Fruit fly (Drosophila melanogaster) whole organism, embryonic: ENCODE data around the gene stwl.

Source experiments
- C15 ChIP-seq: fragments of 200-800 bp; sonication (Bioruptor generic); IDR thresholded peaks from 3 replicates; pipeline ENCODE4 v1.3.6; 2022; ENCODE audit warnings: missing biosample characterization, missing genetic modification characterization
- CG12104 ChIP-seq: fragments of 200-800 bp; sonication (Bioruptor generic); optimal IDR thresholded peaks from 3 replicates; lab custom pipeline; 2016; ENCODE audit warnings: missing biosample characterization, missing genetic modification characterization
- CG12236 ChIP-seq: fragments of 200-800 bp; sonication (Bioruptor generic); optimal IDR thresholded peaks from 2 replicates; lab custom pipeline; 2016; ENCODE audit warnings: missing biosample characterization, missing genetic modification characterization
- CG15514 ChIP-seq: fragments of 200-800 bp; sonication (Bioruptor generic); optimal IDR thresholded peaks from 3 replicates; lab custom pipeline; 2017; ENCODE audit warnings: missing biosample characterization, missing genetic modification characterization, mild to moderate bottlenecking, moderate library complexity, missing genetic modification reagents
- CG1647 ChIP-seq: fragments of 200-800 bp; sonication (Bioruptor generic); optimal IDR thresholded peaks from 3 replicates; lab custom pipeline; 2016; ENCODE audit warnings: missing biosample characterization, missing genetic modification characterization
- CG17328 ChIP-seq: fragments of 200-800 bp; sonication (Bioruptor generic); IDR thresholded peaks from 2 replicates; pipeline ENCODE4 v1.3.6; 2022; ENCODE audit warnings: missing biosample characterization, missing genetic modification characterization
- CG1832 ChIP-seq: fragments of 200-800 bp; sonication (Bioruptor generic); optimal IDR thresholded peaks from 2 replicates; lab custom pipeline; 2017; ENCODE audit warnings: missing biosample characterization, mild to moderate bottlenecking, missing genetic modification characterization, inconsistent platforms
- CG18764 ChIP-seq: fragments of 200-800 bp; sonication (Bioruptor generic); optimal IDR thresholded peaks from 3 replicates; lab custom pipeline; 2016; ENCODE audit warnings: missing biosample characterization, missing genetic modification characterization
- CG30020 ChIP-seq: fragments of 200-800 bp; optimal IDR thresholded peaks from 2 replicates; lab custom pipeline; 2019; ENCODE audit warnings: missing biosample characterization, mild to moderate bottlenecking, missing genetic modification characterization, moderate library complexity
- CG31224 ChIP-seq: fragments of 200-800 bp; sonication (Bioruptor generic); IDR thresholded peaks from 2 replicates; pipeline ENCODE4 v1.3.6; 2022; ENCODE audit warnings: missing biosample characterization, missing genetic modification characterization
- CG3163 ChIP-seq: fragments of 200-800 bp; sonication (Bioruptor generic); optimal IDR thresholded peaks from 3 replicates; lab custom pipeline; 2016; ENCODE audit warnings: missing biosample characterization, missing genetic modification characterization
- CG32772 ChIP-seq: fragments of 200-800 bp; sonication (Bioruptor generic); IDR thresholded peaks from 2 replicates; pipeline ENCODE4 v1.3.6; 2022; ENCODE audit warnings: missing biosample characterization, missing genetic modification characterization
- CG34422 ChIP-seq: fragments of 200-800 bp; sonication (Bioruptor generic); IDR thresholded peaks from 3 replicates; pipeline ENCODE4 v1.3.6; 2022; ENCODE audit warnings: missing biosample characterization, missing genetic modification characterization
- CG4617 ChIP-seq: fragments of 200-800 bp; sonication (Bioruptor generic); optimal IDR thresholded peaks from 3 replicates; lab custom pipeline; 2016; ENCODE audit warnings: missing biosample characterization, missing genetic modification characterization, borderline replicate concordance
- CG6272 ChIP-seq: fragments of 200-800 bp; sonication (Bioruptor generic); IDR thresholded peaks from 2 replicates; pipeline ENCODE4 v1.3.6; 2022; ENCODE audit warnings: missing biosample characterization, missing genetic modification characterization
- CG8478 ChIP-seq: fragments of >200 bp; optimal IDR thresholded peaks from 2 replicates; lab custom pipeline; 2018
- CG9932 ChIP-seq: fragments of 200-800 bp; sonication (Bioruptor generic); IDR thresholded peaks from 2 replicates; pipeline ENCODE4 v1.3.6; 2022; ENCODE audit warnings: missing biosample characterization, missing genetic modification characterization
- CHES-1-like ChIP-seq: fragments of 200-800 bp; sonication (Bioruptor generic); optimal IDR thresholded peaks from 2 replicates; lab custom pipeline; 2016; ENCODE audit warnings: missing biosample characterization, missing genetic modification characterization
- Deaf1 ChIP-seq: fragments of 200-800 bp; optimal IDR thresholded peaks from 3 replicates; lab custom pipeline; 2019; ENCODE audit warnings: missing biosample characterization, mild to moderate bottlenecking, missing genetic modification characterization, moderate library complexity
- Fer2 ChIP-seq: fragments of 200-800 bp; sonication (Bioruptor generic); optimal IDR thresholded peaks from 2 replicates; lab custom pipeline; 2018; ENCODE audit warnings: missing biosample characterization, mild to moderate bottlenecking, missing genetic modification characterization, moderate library complexity
- Hr51 ChIP-seq, 2 experiments: fragments of 200-800 bp; sonication (Bioruptor generic); optimal IDR thresholded peaks; 2 replicates in 1 of 2; 3 replicates in 1 of 2; lab custom pipeline; 2016 to 2018; ENCODE audit warnings: missing biosample characterization in 2 of 2, missing genetic modification characterization in 2 of 2, mild to moderate bottlenecking in 1 of 2, moderate library complexity in 1 of 2
- Hr78 ChIP-seq, 2 experiments: fragments of 200-800 bp in 1 of 2; fragments of >200 bp in 1 of 2; sonication (Bioruptor generic) in 1 of 2; optimal IDR thresholded peaks; 2 replicates each; lab custom pipeline; 2017 to 2019; ENCODE audit warnings: missing biosample characterization in 2 of 2, missing genetic modification characterization in 2 of 2, mild to moderate bottlenecking in 1 of 2, moderate library complexity in 1 of 2
- Jarid2 ChIP-seq: fragments of 200-800 bp; sonication (Bioruptor generic); optimal IDR thresholded peaks from 3 replicates; lab custom pipeline; 2017; ENCODE audit warnings: mild to moderate bottlenecking, missing biosample characterization, missing genetic modification reagents, missing genetic modification characterization
- MTF-1 ChIP-seq: fragments of 200-800 bp; sonication (Bioruptor generic); optimal IDR thresholded peaks from 2 replicates; lab custom pipeline; 2018; ENCODE audit warnings: missing biosample characterization, mild to moderate bottlenecking, missing genetic modification characterization, borderline replicate concordance
- Meics ChIP-seq: fragments of 200-800 bp; sonication (Bioruptor generic); optimal IDR thresholded peaks from 2 replicates; lab custom pipeline; 2017; ENCODE audit warnings: missing biosample characterization, mild to moderate bottlenecking, missing genetic modification characterization
- Myb ChIP-seq: fragments of 200-800 bp; sonication (Bioruptor generic); optimal IDR thresholded peaks from 2 replicates; lab custom pipeline; 2016; ENCODE audit warnings: missing biosample characterization, missing genetic modification characterization
- Optix ChIP-seq: fragments of 200-800 bp; sonication (Bioruptor generic); IDR thresholded peaks from 3 replicates; pipeline ENCODE4 v1.3.6; 2022; ENCODE audit warnings: missing biosample characterization, missing genetic modification characterization
- Sin3A ChIP-seq: fragments of >200 bp; optimal IDR thresholded peaks from 2 replicates; lab custom pipeline; 2018
- Ssrp ChIP-seq: fragments of 200-800 bp; sonication (Bioruptor generic); optimal IDR thresholded peaks from 2 replicates; lab custom pipeline; 2018; ENCODE audit warnings: missing biosample characterization, mild to moderate bottlenecking, missing genetic modification characterization, moderate library complexity
- Xrp1 ChIP-seq: fragments of 200-800 bp; sonication (Bioruptor generic); IDR thresholded peaks from 2 replicates; pipeline ENCODE4 v1.3.6; 2022; ENCODE audit warnings: missing biosample characterization, missing genetic modification characterization
- ac ChIP-seq: fragments of 200-800 bp; sonication (Bioruptor generic); optimal IDR thresholded peaks from 3 replicates; lab custom pipeline; 2017; ENCODE audit warnings: missing biosample characterization, mild to moderate bottlenecking, missing genetic modification characterization
- al ChIP-seq: fragments of 200-800 bp; sonication (Bioruptor generic); IDR thresholded peaks from 2 replicates; pipeline ENCODE4 v1.3.6; 2022; ENCODE audit warnings: missing biosample characterization, missing genetic modification characterization
- eyg ChIP-seq: fragments of 200-800 bp; sonication (Bioruptor generic); optimal IDR thresholded peaks from 3 replicates; lab custom pipeline; 2016; ENCODE audit warnings: missing biosample characterization, missing genetic modification characterization
- fd64A ChIP-seq: fragments of 200-800 bp; sonication (Bioruptor generic); optimal IDR thresholded peaks from 3 replicates; lab custom pipeline; 2018; ENCODE audit warnings: missing biosample characterization, mild to moderate bottlenecking, missing genetic modification characterization
- fru ChIP-seq: fragments of >200 bp; optimal IDR thresholded peaks from 2 replicates; lab custom pipeline; 2017
- gsb-n ChIP-seq: fragments of 200-800 bp; sonication (Bioruptor generic); optimal IDR thresholded peaks from 3 replicates; lab custom pipeline; 2018; ENCODE audit warnings: missing biosample characterization, mild to moderate bottlenecking, missing genetic modification characterization
- ken ChIP-seq: fragments of 200-800 bp; sonication (Bioruptor generic); IDR thresholded peaks from 3 replicates; pipeline ENCODE4 v1.3.6; 2022; ENCODE audit warnings: missing biosample characterization, missing genetic modification characterization
- nmo ChIP-seq: fragments of 200-800 bp; sonication (Bioruptor generic); optimal IDR thresholded peaks from 2 replicates; lab custom pipeline; 2018; ENCODE audit warnings: missing biosample characterization, mild to moderate bottlenecking, missing genetic modification characterization, moderate library complexity
- otp ChIP-seq: fragments of 200-800 bp; sonication (Bioruptor generic); IDR thresholded peaks from 3 replicates; pipeline ENCODE4, ENCODE4 v1.3.6; 2022; ENCODE audit warnings: missing biosample characterization, missing genetic modification characterization
- pan ChIP-seq, 4 experiments: fragments of >200 bp in 3 of 4; fragments of 200-800 bp in 1 of 4; sonication (Bioruptor generic) in 1 of 4; optimal IDR thresholded peaks in 3 of 4; IDR thresholded peaks in 1 of 4; 2 replicates each; pipeline versions ENCODE4 v1.3.6 to Lab custom; 2017 to 2022; ENCODE audit warnings: missing biosample characterization in 2 of 4, missing genetic modification characterization in 2 of 4, mixed read lengths in 1 of 4
- pho ChIP-seq: fragments of 200-800 bp; sonication (Bioruptor generic); optimal IDR thresholded peaks from 2 replicates; lab custom pipeline; 2016; ENCODE audit warnings: missing biosample characterization, missing genetic modification characterization
- phol ChIP-seq: fragments of 200-800 bp; sonication (Bioruptor generic); optimal IDR thresholded peaks from 3 replicates; lab custom pipeline; 2018; ENCODE audit warnings: missing biosample characterization, mild to moderate bottlenecking, missing genetic modification characterization, moderate library complexity
- row ChIP-seq: fragments of 200-800 bp; sonication (Bioruptor generic); IDR thresholded peaks from 3 replicates; pipeline ENCODE4 v1.3.6; 2022; ENCODE audit warnings: missing biosample characterization, missing genetic modification characterization
- sens ChIP-seq: fragments of 200-800 bp; sonication (Bioruptor generic); peaks from one replicate; lab custom pipeline; 2016; ENCODE audit warnings: missing biosample characterization, missing genetic modification characterization
- seq ChIP-seq: fragments of 200-800 bp; sonication (Bioruptor generic); IDR thresholded peaks from 2 replicates; pipeline ENCODE4 v1.3.6; 2022; ENCODE audit warnings: missing biosample characterization, missing genetic modification characterization
- sna ChIP-seq: fragments of 200-800 bp; sonication (Bioruptor generic); IDR thresholded peaks from 2 replicates; pipeline ENCODE4 v1.3.6; 2022; ENCODE audit warnings: missing biosample characterization, missing genetic modification characterization; ENCODE audit not compliant: partially characterized antibody
- tio ChIP-seq: fragments of 200-800 bp; sonication (Bioruptor generic); optimal IDR thresholded peaks from 2 replicates; lab custom pipeline; 2017; ENCODE audit warnings: missing biosample characterization, missing genetic modification characterization, inconsistent platforms
- tna ChIP-seq: fragments of 200-800 bp; sonication (Bioruptor generic); IDR thresholded peaks from 2 replicates; pipeline ENCODE4 v1.3.6; 2022; ENCODE audit warnings: missing biosample characterization, missing genetic modification characterization; ENCODE audit not compliant: partially characterized antibody
- wek ChIP-seq: fragments of 200-800 bp; sonication (Bioruptor generic); optimal IDR thresholded peaks from 3 replicates; lab custom pipeline; 2018; ENCODE audit warnings: missing biosample characterization, mild to moderate bottlenecking, missing genetic modification characterization, moderate library complexity
- zen2 ChIP-seq: fragments of 200-800 bp; sonication (Bioruptor generic); IDR thresholded peaks from 3 replicates; pipeline ENCODE4 v1.3.6; 2022; ENCODE audit warnings: missing biosample characterization, missing genetic modification characterization; ENCODE audit not compliant: partially characterized antibody

Gene stwl

DNA sequence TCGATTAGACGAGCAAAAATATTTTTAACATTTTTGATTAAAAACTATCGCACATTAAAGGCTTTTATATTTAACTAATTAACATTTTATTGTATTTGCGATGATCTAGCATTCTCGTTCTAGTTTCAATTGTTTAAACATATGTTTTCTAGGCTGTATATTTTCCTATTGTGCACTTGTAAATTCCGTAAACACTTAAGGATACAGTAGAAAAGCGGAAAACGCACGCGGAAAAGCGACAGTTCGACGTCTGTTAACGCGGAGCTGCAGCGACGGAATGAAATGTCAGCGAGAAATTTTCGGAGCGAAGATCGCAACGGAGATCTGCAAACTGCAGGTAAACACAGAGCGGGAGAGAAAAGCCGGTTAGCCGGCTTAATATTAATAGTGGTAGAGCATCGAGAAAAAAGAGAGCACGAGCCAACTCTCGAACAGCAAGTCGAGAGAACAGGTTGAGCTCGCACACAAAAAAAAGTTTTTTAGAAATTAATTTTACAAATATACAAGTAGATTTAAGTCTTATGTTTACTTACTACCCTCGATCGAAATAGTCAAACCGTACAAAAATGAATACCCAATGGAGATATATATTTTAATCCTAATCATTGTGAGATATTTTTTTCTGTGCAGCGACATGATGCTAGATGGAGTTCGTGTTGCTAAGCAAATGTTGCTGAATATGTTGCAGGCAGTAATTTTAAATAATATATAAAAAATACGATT is 38.7 kb upstream of the stwl start (continued):
- TF ChIP-seq CG6272 (GFP tag; lab: Robert Waterston, UW) = peak; percentile 76
- peak; percentile 53 for TF ChIP-seq CG15514 (GFP tag; lab: Kevin White, UChicago)
- TF ChIP-seq Ssrp (tag; lab: Kevin White, UChicago) = peak; percentile 92
- no peak for TF ChIP-seq CG8478 (lab: Kevin White, UChicago)
- TF ChIP-seq CG4617 (GFP tag; lab: Kevin White, UChicago) = peak; percentile 75
- peak; percentile 43 for TF ChIP-seq Fer2
- TF ChIP-seq CG9932 (GFP tag; lab: Robert Waterston, UW) = no peak
- TF ChIP-seq fd64A (GFP tag; lab: Kevin White, UChicago) = peak; percentile 72
- no peak for TF ChIP-seq Sin3A (lab: Kevin White, UChicago)
- TF ChIP-seq Meics (GFP tag; lab: Kevin White, UChicago) = peak; percentile 83
- peak; percentile 86 to 93 for TF ChIP-seq Hr51 (GFP tag; optimal IDR thresholded peaks at IDR 0.05; lab: Kevin White, UChicago)
- TF ChIP-seq fru (lab: Kevin White, UChicago) = no peak
- peak; percentile 97 for TF ChIP-seq Xrp1 (GFP tag; lab: Robert Waterston, UW)
- peak; percentile 98 for TF ChIP-seq sens (GFP tag; lab: Kevin White, UChicago)
- TF ChIP-seq ken = peak; percentile 89
- TF ChIP-seq nmo (GFP tag; lab: Kevin White, UChicago) = peak; percentile 68
- TF ChIP-seq MTF-1 (GFP tag; lab: Kevin White, UChicago) = peak; percentile 83
- TF ChIP-seq C15 = peak; percentile 69; the same call in 1 of the 3 replicates
- peak; percentile 68 for TF ChIP-seq wek (GFP tag; lab: Kevin White, UChicago)
- peak; percentile 66 for TF ChIP-seq CG1647 (GFP tag; lab: Kevin White, UChicago)
- peak; percentile 94 for TF ChIP-seq phol (tag; lab: Kevin White, UChicago)
- peak; percentile 89 for TF ChIP-seq CG34422 (GFP tag; lab: Robert Waterston, UW)
- TF ChIP-seq Optix (GFP tag; lab: Robert Waterston, UW) = peak; percentile 71; the same call in 2 of the 3 replicates
- no peak for TF ChIP-seq pan (optimal IDR thresholded peaks at IDR 0.05; lab: Kevin White, UChicago)
- TF ChIP-seq pan (GFP tag; optimal IDR thresholded peaks at IDR 0.05 in 1 of 2, IDR thresholded peaks at IDR 0.05 in 1 of 2) = peak in 1 of 2 experiments; percentile 89
- peak; percentile 61 for TF ChIP-seq CG30020
- peak; percentile 67 for TF ChIP-seq CG3163
- peak; percentile 71 for TF ChIP-seq Deaf1 (tag; lab: Kevin White, UChicago)
- TF ChIP-seq zen2 (GFP tag; lab: Robert Waterston, UW) = no peak
- peak; percentile 58 for TF ChIP-seq Jarid2 (GFP tag; lab: Kevin White, UChicago)
- peak; percentile 74 for TF ChIP-seq CHES-1-like (GFP tag; lab: Kevin White, UChicago)
- peak; percentile 91 for TF ChIP-seq seq (GFP tag; lab: Robert Waterston, UW)
- TF ChIP-seq, all 482 proteins: peak for 381

DNA sequence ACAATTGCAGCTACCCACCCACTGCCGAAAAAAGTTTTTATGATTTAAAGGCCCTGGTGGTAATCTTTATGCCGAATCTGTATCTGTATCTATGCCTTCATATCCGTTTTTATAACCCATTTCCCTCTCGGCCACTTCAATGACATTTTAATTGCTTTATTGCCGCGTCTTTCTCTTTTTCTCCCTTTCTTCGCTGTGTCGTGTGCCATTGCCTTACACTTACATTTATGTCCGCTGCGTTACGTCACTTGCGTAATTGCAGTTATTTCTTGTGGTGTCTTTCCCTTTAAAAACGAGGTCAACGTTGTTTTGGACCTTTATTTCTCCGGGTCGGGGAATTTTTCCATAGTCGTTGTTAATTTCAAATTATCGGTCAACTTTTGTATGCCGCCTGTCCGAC is 37.6 kb upstream of the stwl start:
- TF ChIP-seq CG32772 (GFP tag; lab: Robert Waterston, UW) (no peak), gsb-n (tag; lab: Kevin White, UChicago) (no peak), tio (GFP tag; lab: Kevin White, UChicago) (no peak), Hr78 (GFP tag; optimal IDR thresholded peaks at IDR 0.05; lab: Kevin White, UChicago) (peak in 1 of 2 experiments; percentile 28), otp (GFP tag; lab: Robert Waterston, UW) (0 out of 3 replicates have a peak, but pooled peaks have one; percentile 19), CG31224 (GFP tag; lab: Robert Waterston, UW) (no peak), eyg (GFP tag; lab: Kevin White, UChicago) (no peak), sna (GFP tag; lab: Robert Waterston, UW) (no peak), Myb (no peak), CG12236 (GFP tag; lab: Kevin White, UChicago) (no peak), CG12104 (GFP tag; lab: Kevin White, UChicago) (no peak), CG18764 (GFP tag; lab: Kevin White, UChicago) (no peak), CG1832 (GFP tag; lab: Kevin White, UChicago) (no peak), tna (GFP tag; lab: Robert Waterston, UW) (no peak), ken (no peak), CG17328 (GFP tag; lab: Robert Waterston, UW) (no peak), pho (no peak), row (GFP tag; lab: Robert Waterston, UW) (no peak), al (GFP tag; lab: Robert Waterston, UW) (no peak), ac (GFP tag; lab: Kevin White, UChicago) (no peak)
